Worm (Caenorhabditis elegans) whole organism, late embryonic: ENCODE measurements around the gene acs-21.
"Not testable (repeated sequence)": the region's sequence is repeated elsewhere in the genome, so short reads cannot be mapped to it uniquely, and the experiment has no call there.

ENCODE experiments used
- C38D4.7 ChIP-seq: fragments of 200-800 bp; sonication (Bioruptor generic); optimal IDR thresholded peaks from 2 replicates; lab custom pipeline; 2018; ENCODE audit warnings: mild to moderate bottlenecking, missing genetic modification characterization, moderate library complexity, missing compliant biosample characterization
- K09A11.1 ChIP-seq: sonication (generic microtip); optimal IDR thresholded peaks from 2 replicates; lab custom pipeline; 2017; ENCODE audit warnings: antibody characterized with exemption, mild to moderate bottlenecking, missing genetic modification characterization, missing compliant biosample characterization; ENCODE audit not compliant: insufficient read depth
- ama-1 ChIP-seq: fragments of 150-350 bp; optimal IDR thresholded peaks from 2 replicates; lab custom pipeline; 2014
- ceh-14 ChIP-seq: sonication (generic microtip); optimal IDR thresholded peaks from 2 replicates; lab custom pipeline; 2016; ENCODE audit warnings: missing genotype, missing genetic modification characterization, missing compliant biosample characterization
- ceh-2 ChIP-seq: sonication (generic microtip); optimal IDR thresholded peaks from 2 replicates; lab custom pipeline; 2016; ENCODE audit warnings: missing genotype, missing genetic modification characterization, missing compliant biosample characterization
- ceh-24 ChIP-seq: sonication (generic microtip); optimal IDR thresholded peaks from 2 replicates; lab custom pipeline; 2016; ENCODE audit warnings: mild to moderate bottlenecking, missing genetic modification characterization, missing compliant biosample characterization
- ceh-30 ChIP-seq: fragments of 150-350 bp; optimal IDR thresholded peaks from 2 replicates; lab custom pipeline; 2014; ENCODE audit warnings: missing biosample characterization, missing genetic modification characterization
- ceh-31 ChIP-seq: sonication (generic microtip); optimal IDR thresholded peaks from 2 replicates; lab custom pipeline; 2016; ENCODE audit warnings: missing genetic modification characterization, missing compliant biosample characterization
- ceh-6 ChIP-seq: fragments of 200-800 bp; sonication (Bioruptor generic); optimal IDR thresholded peaks from 2 replicates; lab custom pipeline; 2018; ENCODE audit warnings: mild to moderate bottlenecking, missing genetic modification characterization, missing compliant biosample characterization
- ceh-9 ChIP-seq: sonication (generic microtip); optimal IDR thresholded peaks from 2 replicates; lab custom pipeline; 2016; ENCODE audit warnings: mild to moderate bottlenecking, missing genetic modification characterization, inconsistent platforms, missing compliant biosample characterization
- che-1 ChIP-seq: sonication (generic microtip); optimal IDR thresholded peaks from 2 replicates; lab custom pipeline; 2016; ENCODE audit warnings: mild to moderate bottlenecking, missing genetic modification characterization, missing compliant biosample characterization
- dmd-4 ChIP-seq: sonication (generic microtip); optimal IDR thresholded peaks from 2 replicates; lab custom pipeline; 2016; ENCODE audit warnings: borderline replicate concordance, missing genetic modification characterization, missing compliant biosample characterization
- dve-1 ChIP-seq: sonication (generic microtip); optimal IDR thresholded peaks from 2 replicates; lab custom pipeline; 2017; ENCODE audit warnings: antibody characterized with exemption, mild to moderate bottlenecking, missing genetic modification characterization, missing compliant biosample characterization
- elt-2 ChIP-seq: sonication (generic microtip); optimal IDR thresholded peaks from 2 replicates; lab custom pipeline; 2016; ENCODE audit warnings: missing genetic modification reagents, missing genetic modification characterization, missing compliant biosample characterization
- ets-4 ChIP-seq: sonication (generic microtip); optimal IDR thresholded peaks from 2 replicates; lab custom pipeline; 2016; ENCODE audit warnings: missing genetic modification characterization, missing compliant biosample characterization
- eyg-1 ChIP-seq: sonication (generic microtip); optimal IDR thresholded peaks from 2 replicates; lab custom pipeline; 2016; ENCODE audit warnings: missing genotype, missing genetic modification characterization, missing compliant biosample characterization
- fax-1 ChIP-seq: sonication (generic microtip); optimal IDR thresholded peaks from 2 replicates; lab custom pipeline; 2016; ENCODE audit warnings: missing genotype, missing genetic modification characterization, missing compliant biosample characterization
- fkh-10 ChIP-seq: fragments of 150-350 bp; optimal IDR thresholded peaks from 2 replicates; lab custom pipeline; 2014; ENCODE audit warnings: missing biosample characterization, missing genetic modification reagents, missing genetic modification characterization
- fkh-6 ChIP-seq: sonication (generic microtip); optimal IDR thresholded peaks from 2 replicates; lab custom pipeline; 2016; ENCODE audit warnings: missing genetic modification characterization, missing compliant biosample characterization
- gmeb-2 ChIP-seq: sonication (generic microtip); optimal IDR thresholded peaks from 2 replicates; lab custom pipeline; 2016; ENCODE audit warnings: missing genetic modification characterization, inconsistent platforms, missing compliant biosample characterization
- hlh-13 ChIP-seq: fragments of 200-800 bp; sonication (Bioruptor generic); optimal IDR thresholded peaks from 2 replicates; lab custom pipeline; 2018; ENCODE audit warnings: mild to moderate bottlenecking, missing genetic modification characterization, missing compliant biosample characterization
- hlh-15 ChIP-seq: sonication (generic microtip); optimal IDR thresholded peaks from 2 replicates; lab custom pipeline; 2016; ENCODE audit warnings: missing genetic modification characterization, missing compliant biosample characterization
- madf-2 ChIP-seq: sonication (generic microtip); optimal IDR thresholded peaks from 2 replicates; lab custom pipeline; 2017; ENCODE audit warnings: missing genetic modification characterization, missing compliant biosample characterization
- mec-3 ChIP-seq: sonication (generic microtip); optimal IDR thresholded peaks from 2 replicates; lab custom pipeline; 2016; ENCODE audit warnings: borderline replicate concordance, missing genetic modification characterization, missing compliant biosample characterization
- nfya-1 ChIP-seq: sonication (generic microtip); optimal IDR thresholded peaks from 2 replicates; lab custom pipeline; 2017; ENCODE audit warnings: missing genetic modification characterization, mild to moderate bottlenecking, missing compliant biosample characterization, antibody characterized with exemption, moderate library complexity
- pag-3 ChIP-seq: sonication (generic microtip); optimal IDR thresholded peaks from 2 replicates; lab custom pipeline; 2016; ENCODE audit warnings: missing compliant biosample characterization, missing genetic modification characterization, borderline replicate concordance
- pha-4 ChIP-seq: fragments of 150-350 bp; optimal IDR thresholded peaks from 2 replicates; lab custom pipeline; 2018; ENCODE audit warnings: missing biosample characterization, missing genetic modification reagents, missing genetic modification characterization
- ref-2 ChIP-seq: sonication (generic microtip); optimal IDR thresholded peaks from 2 replicates; lab custom pipeline; 2016; ENCODE audit warnings: missing genetic modification characterization, missing compliant biosample characterization
- rnt-1 ChIP-seq: sonication (generic microtip); optimal IDR thresholded peaks from 2 replicates; lab custom pipeline; 2016; ENCODE audit warnings: missing genetic modification characterization, missing compliant biosample characterization
- sox-2 ChIP-seq: fragments of 200-800 bp; sonication (Bioruptor generic); IDR thresholded peaks from 2 replicates; pipeline ENCODE4 v1.3.6; 2022; ENCODE audit warnings: missing genetic modification reagents, missing genetic modification characterization, missing compliant biosample characterization
- sox-4 ChIP-seq: sonication (generic microtip); optimal IDR thresholded peaks from 2 replicates; lab custom pipeline; 2017; ENCODE audit warnings: mild to moderate bottlenecking, missing genetic modification characterization, inconsistent platforms, missing compliant biosample characterization
- syd-9 ChIP-seq: sonication (generic microtip); optimal IDR thresholded peaks from 2 replicates; lab custom pipeline; 2016; ENCODE audit warnings: mild to moderate bottlenecking, missing genetic modification characterization, moderate library complexity, missing compliant biosample characterization
- tbx-7 ChIP-seq: sonication (generic microtip); optimal IDR thresholded peaks from 2 replicates; lab custom pipeline; 2016; ENCODE audit warnings: missing genotype, missing genetic modification characterization, missing compliant biosample characterization
- unc-42 ChIP-seq: sonication (generic microtip); optimal IDR thresholded peaks from 2 replicates; lab custom pipeline; 2016; ENCODE audit warnings: missing genotype, missing genetic modification characterization, missing compliant biosample characterization
- ztf-16 ChIP-seq: sonication (generic microtip); optimal IDR thresholded peaks from 2 replicates; lab custom pipeline; 2017; ENCODE audit warnings: missing genetic modification characterization, missing compliant biosample characterization

acs-21 gene

ce11 chrV:3094351-3094750 lies 5.5 kb downstream of the acs-21 start, which contains the start of gene cyp-33C9:
Gene cyp-33C9, minus strand, starts transcription at chrV:3094561.
- TF ChIP-seq syd-9 (tag; lab: Kevin White, UChicago) (no peak), fkh-6 (no peak), che-1 (no peak), fkh-10 (no peak), ama-1 (no peak), dmd-4 (tag; lab: Kevin White, UChicago) (no peak), ceh-14 (tag; lab: Kevin White, UChicago) (no peak)

ce11 chrV:3100527-3100926 lies 11.7 kb downstream of the acs-21 start:
- TF ChIP-seq dve-1 (tag; lab: Kevin White, UChicago) (no peak), ets-4 (tag; lab: Kevin White, UChicago) (no peak), elt-2 (tag; lab: Kevin White, UChicago) (no peak), ceh-9 (tag; lab: Kevin White, UChicago) (no peak), madf-2 (tag; lab: Kevin White, UChicago) (no peak), dmd-4 (tag; lab: Kevin White, UChicago) (no peak)

- not testable (repeated sequence) for TF ChIP-seq pha-4, fax-1, ztf-16 (tag; lab: Kevin White, UChicago)
- TF ChIP-seq, all 69 proteins: peak for 0; not testable (repeated sequence) for 69
Observed at ce11 chrV:3102049-3102448, 13.2 kb downstream of the acs-21 start, which contains the start of gene Y73C8C.4. Gene Y73C8C.4, minus strand, starts transcription at chrV:3102149.

- TF ChIP-seq ets-4 (tag; lab: Kevin White, UChicago): no peak
- TF ChIP-seq unc-42 (tag; lab: Kevin White, UChicago): no peak
- no peak for TF ChIP-seq sox-2 (GFP tag; lab: Robert Waterston, UW)
- no peak for TF ChIP-seq ceh-2 (tag; lab: Kevin White, UChicago)
- no peak for TF ChIP-seq ceh-6
- no peak for TF ChIP-seq gmeb-2
- TF ChIP-seq mec-3 (tag; lab: Kevin White, UChicago): no peak
- TF ChIP-seq dve-1 (tag; lab: Kevin White, UChicago): no peak
- TF ChIP-seq dmd-4 (tag; lab: Kevin White, UChicago): no peak
- TF ChIP-seq hlh-15 (tag; lab: Kevin White, UChicago): no peak
Observed at ce11 chrV:3104134-3104533, 15.3 kb downstream of the acs-21 start, which contains the start of gene str-66. Gene str-66, minus strand, starts transcription at chrV:3104234.

DNA sequence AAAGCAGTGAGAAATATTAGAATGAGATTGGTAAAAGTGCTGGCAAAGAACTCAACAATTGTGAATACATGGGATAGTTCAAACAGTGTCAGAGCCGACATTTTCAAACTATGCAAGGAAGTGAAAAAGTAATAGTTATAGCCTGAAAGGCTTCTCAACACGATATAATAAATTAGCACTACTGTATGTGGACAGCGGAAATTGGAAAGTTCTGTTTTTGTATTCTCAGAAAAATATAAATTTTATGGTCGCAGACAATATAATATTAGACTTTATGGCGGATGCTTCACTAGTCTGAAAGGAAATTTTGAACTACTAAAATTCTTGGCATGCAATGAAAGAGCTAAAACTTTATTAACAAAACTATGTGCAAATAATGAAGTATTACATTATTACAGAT lies 16.9 kb downstream of the acs-21 start, which contains the start of gene str-69:
Gene str-69, minus strand, starts transcription at position 101 of the 400 bp plus-strand sequence.
- TF ChIP-seq nfya-1 (tag; lab: Kevin White, UChicago): no peak
- TF ChIP-seq hlh-13 (GFP tag; lab: Kevin White, UChicago): no peak
- no peak for TF ChIP-seq dmd-4 (tag; lab: Kevin White, UChicago)
- no peak for TF ChIP-seq ref-2 (tag; lab: Kevin White, UChicago)
- TF ChIP-seq K09A11.1: no peak
- no peak for TF ChIP-seq fkh-6
- no peak for TF ChIP-seq pha-4 (tag; lab: Kevin White, UChicago)
- TF ChIP-seq sox-4 (tag; lab: Kevin White, UChicago): no peak
- no peak for TF ChIP-seq fkh-10
- TF ChIP-seq dve-1 (tag; lab: Kevin White, UChicago): no peak
- TF ChIP-seq, all 69 proteins: peak for 0

ce11 chrV:3106785-3107184 lies 17.9 kb downstream of the acs-21 start:
- TF ChIP-seq ceh-9 (tag; lab: Kevin White, UChicago): no peak
- TF ChIP-seq ceh-30 (tag; lab: Kevin White, UChicago): no peak
- TF ChIP-seq madf-2 (tag; lab: Kevin White, UChicago): no peak
- TF ChIP-seq elt-2 (tag; lab: Kevin White, UChicago): no peak
- no peak for TF ChIP-seq K09A11.1
- TF ChIP-seq eyg-1: no peak
- no peak for TF ChIP-seq che-1
- no peak for TF ChIP-seq ceh-31 (tag; lab: Kevin White, UChicago)
- no peak for TF ChIP-seq ceh-24 (tag; lab: Kevin White, UChicago)
- TF ChIP-seq pag-3 (tag; lab: Kevin White, UChicago): no peak
- TF ChIP-seq C38D4.7: no peak
- no peak for TF ChIP-seq gmeb-2
- TF ChIP-seq tbx-7 (tag; lab: Kevin White, UChicago): no peak
- no peak for TF ChIP-seq rnt-1 (tag; lab: Kevin White, UChicago)
- TF ChIP-seq, all 69 proteins: peak for 0
